Fruit fly (Drosophila melanogaster) whole organism, embryonic: ENCODE results near the gene obst-B.

Experiments
- Ada2b ChIP-seq: fragments of 200-800 bp; sonication (Bioruptor generic); IDR thresholded peaks from 2 replicates; pipeline ENCODE4 v1.3.6; 2022; ENCODE audit warnings: missing biosample characterization, missing genetic modification characterization
- Antp ChIP-seq: fragments of 200-800 bp; sonication (Bioruptor generic); optimal IDR thresholded peaks from 3 replicates; lab custom pipeline; 2016; ENCODE audit warnings: missing biosample characterization, missing genetic modification characterization
- CG1024 ChIP-seq: fragments of 200-800 bp; sonication (Bioruptor generic); IDR thresholded peaks from 2 replicates; pipeline ENCODE4 v1.3.6; 2022; ENCODE audit warnings: missing biosample characterization, missing genetic modification characterization
- CG15514 ChIP-seq: fragments of 200-800 bp; sonication (Bioruptor generic); optimal IDR thresholded peaks from 3 replicates; lab custom pipeline; 2017; ENCODE audit warnings: missing biosample characterization, missing genetic modification characterization, mild to moderate bottlenecking, moderate library complexity, missing genetic modification reagents
- CG17612 ChIP-seq: fragments of 200-800 bp; sonication (Bioruptor generic); IDR thresholded peaks from 2 replicates; pipeline ENCODE4 v1.3.6; 2022; ENCODE audit warnings: missing biosample characterization, missing genetic modification characterization
- CG31224 ChIP-seq: fragments of 200-800 bp; sonication (Bioruptor generic); IDR thresholded peaks from 2 replicates; pipeline ENCODE4 v1.3.6; 2022; ENCODE audit warnings: missing biosample characterization, missing genetic modification characterization
- CG31365 ChIP-seq: fragments of 200-800 bp; sonication (Bioruptor generic); optimal IDR thresholded peaks from 2 replicates; lab custom pipeline; 2018; ENCODE audit warnings: missing biosample characterization, mild to moderate bottlenecking, missing genetic modification characterization
- CG32772 ChIP-seq: fragments of 200-800 bp; sonication (Bioruptor generic); IDR thresholded peaks from 2 replicates; pipeline ENCODE4 v1.3.6; 2022; ENCODE audit warnings: missing biosample characterization, missing genetic modification characterization
- CG3407 ChIP-seq: fragments of 200-800 bp; sonication (Bioruptor generic); optimal IDR thresholded peaks from 2 replicates; lab custom pipeline; 2018; ENCODE audit warnings: missing biosample characterization, mild to moderate bottlenecking, missing genetic modification characterization
- CG43689 ChIP-seq: fragments of 200-800 bp; sonication (Bioruptor generic); IDR thresholded peaks from 2 replicates; pipeline ENCODE4 v1.3.6; 2022; ENCODE audit warnings: missing biosample characterization, missing genetic modification characterization
- CG4617 ChIP-seq: fragments of 200-800 bp; sonication (Bioruptor generic); optimal IDR thresholded peaks from 3 replicates; lab custom pipeline; 2016; ENCODE audit warnings: missing biosample characterization, missing genetic modification characterization, borderline replicate concordance
- CG4707 ChIP-seq: fragments of 200-800 bp; sonication (Bioruptor generic); optimal IDR thresholded peaks from 2 replicates; lab custom pipeline; 2018; ENCODE audit warnings: missing biosample characterization, mild to moderate bottlenecking, missing genetic modification characterization, moderate library complexity
- CG6683 ChIP-seq: fragments of 200-800 bp; sonication (Bioruptor generic); optimal IDR thresholded peaks from 2 replicates; lab custom pipeline; 2017; ENCODE audit warnings: missing biosample characterization, mild to moderate bottlenecking, missing genetic modification characterization, missing genetic modification reagents
- CG6689 ChIP-seq: fragments of 200-800 bp; sonication (Bioruptor generic); IDR thresholded peaks from 2 replicates; pipeline ENCODE4 v1.3.6; 2022; ENCODE audit warnings: missing biosample characterization, missing genetic modification characterization
- CG6791 ChIP-seq: fragments of 200-800 bp; sonication (Bioruptor generic); IDR thresholded peaks from 3 replicates; pipeline ENCODE4 v1.3.6; 2022; ENCODE audit warnings: missing biosample characterization, missing genetic modification characterization; ENCODE audit not compliant: partially characterized antibody
- CG6813 ChIP-seq: fragments of 200-800 bp; sonication (Bioruptor generic); optimal IDR thresholded peaks from 2 replicates; lab custom pipeline; 2017; ENCODE audit warnings: missing biosample characterization, missing genetic modification characterization, mild to moderate bottlenecking, moderate library complexity, missing genetic modification reagents
- CG8290 ChIP-seq, 3 experiments: fragments of 200-800 bp; sonication (Bioruptor generic); optimal IDR thresholded peaks; 2 replicates each; lab custom pipeline; 2016 to 2019; ENCODE audit warnings: missing biosample characterization in 3 of 3, missing genetic modification characterization in 3 of 3, mild to moderate bottlenecking in 2 of 3, moderate library complexity in 1 of 3
- CrebB ChIP-seq: fragments of 200-800 bp; sonication (Bioruptor generic); optimal IDR thresholded peaks from 3 replicates; lab custom pipeline; 2018; ENCODE audit warnings: missing biosample characterization, mild to moderate bottlenecking, missing genetic modification characterization
- Deaf1 ChIP-seq: fragments of 200-800 bp; optimal IDR thresholded peaks from 3 replicates; lab custom pipeline; 2019; ENCODE audit warnings: missing biosample characterization, mild to moderate bottlenecking, missing genetic modification characterization, moderate library complexity
- Dip2 ChIP-seq: fragments of 200-800 bp; sonication (Bioruptor generic); IDR thresholded peaks from 2 replicates; pipeline ENCODE4 v1.3.6; 2022; ENCODE audit warnings: missing biosample characterization, missing genetic modification characterization
- Drgx ChIP-seq: fragments of 200-800 bp; sonication (Bioruptor generic); IDR thresholded peaks from 2 replicates; pipeline ENCODE4 v1.3.6; 2022; ENCODE audit warnings: missing biosample characterization, missing genetic modification characterization
- Elba2 ChIP-seq: fragments of 200-800 bp; sonication (Bioruptor generic); optimal IDR thresholded peaks from 3 replicates; lab custom pipeline; 2016; ENCODE audit warnings: missing biosample characterization, missing genetic modification characterization
- Ets97D ChIP-seq: fragments of 200-800 bp; sonication (Bioruptor generic); optimal IDR thresholded peaks from 3 replicates; lab custom pipeline; 2016; ENCODE audit warnings: missing biosample characterization, missing genetic modification characterization
- Fer1 ChIP-seq: fragments of 200-800 bp; sonication (Bioruptor generic); optimal IDR thresholded peaks from 2 replicates; lab custom pipeline; 2017; ENCODE audit warnings: missing biosample characterization, mild to moderate bottlenecking, missing genetic modification characterization
- GATAe ChIP-seq: fragments of 200-800 bp; sonication (Bioruptor generic); conservative IDR thresholded peaks from 2 replicates; pipeline ENCODE4 v1.3.6; 2022; ENCODE audit warnings: missing biosample characterization, missing genetic modification characterization
- H15 ChIP-seq: fragments of 200-800 bp; sonication (Bioruptor generic); IDR thresholded peaks from 3 replicates; pipeline ENCODE4 v1.3.6; 2022; ENCODE audit warnings: missing biosample characterization, missing genetic modification characterization
- HLH3B ChIP-seq: fragments of 200-800 bp; sonication (Bioruptor generic); IDR thresholded peaks from 2 replicates; pipeline ENCODE4 v1.3.6; 2022; ENCODE audit warnings: missing biosample characterization, missing genetic modification characterization
- Hand ChIP-seq: fragments of 200-800 bp; sonication (Bioruptor generic); optimal IDR thresholded peaks from 2 replicates; lab custom pipeline; 2017; ENCODE audit warnings: mild to moderate bottlenecking, missing biosample characterization, missing genetic modification reagents, missing genetic modification characterization
- Med ChIP-seq: fragments of 200-800 bp; sonication (Bioruptor generic); peaks from one replicate; lab custom pipeline; 2016; ENCODE audit warnings: missing biosample characterization, missing genetic modification characterization, mild to moderate bottlenecking, inconsistent platforms, moderate library complexity
- Optix ChIP-seq: fragments of 200-800 bp; sonication (Bioruptor generic); IDR thresholded peaks from 3 replicates; pipeline ENCODE4 v1.3.6; 2022; ENCODE audit warnings: missing biosample characterization, missing genetic modification characterization
- Vsx1 ChIP-seq: fragments of 200-800 bp; sonication (Bioruptor generic); optimal IDR thresholded peaks from 2 replicates; lab custom pipeline; 2017; ENCODE audit warnings: missing biosample characterization, mild to moderate bottlenecking, missing genetic modification characterization, missing genetic modification reagents
- br ChIP-seq: fragments of >200 bp; optimal IDR thresholded peaks from 2 replicates; lab custom pipeline; 2017
- cas ChIP-seq: fragments of 200-800 bp; sonication (Bioruptor generic); IDR thresholded peaks from 2 replicates; pipeline ENCODE4 v1.3.6; 2022; ENCODE audit warnings: missing biosample characterization, missing genetic modification characterization
- disco-r ChIP-seq: fragments of 200-800 bp; sonication (Bioruptor generic); optimal IDR thresholded peaks from 2 replicates; lab custom pipeline; 2016; ENCODE audit warnings: missing biosample characterization, missing genetic modification characterization
- dm ChIP-seq: fragments of 200-800 bp; sonication (Bioruptor generic); optimal IDR thresholded peaks from 3 replicates; lab custom pipeline; 2016; ENCODE audit warnings: missing biosample characterization, missing genetic modification characterization
- emc ChIP-seq: fragments of 200-800 bp; sonication (Bioruptor generic); optimal IDR thresholded peaks from 2 replicates; lab custom pipeline; 2016; ENCODE audit warnings: missing biosample characterization, missing genetic modification characterization
- ftz-f1 ChIP-seq: fragments of 200-800 bp; sonication (Bioruptor generic); optimal IDR thresholded peaks from 2 replicates; lab custom pipeline; 2016; ENCODE audit warnings: missing biosample characterization, missing genetic modification characterization
- gem ChIP-seq: fragments of 200-800 bp; sonication (Bioruptor generic); optimal IDR thresholded peaks from 2 replicates; lab custom pipeline; 2019; ENCODE audit warnings: missing biosample characterization, mild to moderate bottlenecking, missing genetic modification characterization, moderate library complexity
- her ChIP-seq: fragments of 200-800 bp; sonication (Bioruptor generic); optimal IDR thresholded peaks from 2 replicates; lab custom pipeline; 2016; ENCODE audit warnings: missing biosample characterization, missing genetic modification characterization
- inv ChIP-seq: fragments of 200-800 bp; sonication (Bioruptor generic); IDR thresholded peaks from 2 replicates; pipeline ENCODE4 v1.3.6; 2022; ENCODE audit warnings: missing biosample characterization, missing genetic modification characterization; ENCODE audit not compliant: partially characterized antibody
- lov ChIP-seq, 2 experiments: fragments of 200-800 bp in 1 of 2; fragments of >200 bp in 1 of 2; sonication (Bioruptor generic) in 1 of 2; IDR thresholded peaks in 1 of 2; optimal IDR thresholded peaks in 1 of 2; 2 replicates in 1 of 2; 3 replicates in 1 of 2; pipeline versions ENCODE4 v1.3.6 to Lab custom; 2017 to 2022; ENCODE audit warnings: missing biosample characterization in 1 of 2, missing genetic modification characterization in 1 of 2
- nau ChIP-seq: fragments of 200-800 bp; sonication (Bioruptor generic); optimal IDR thresholded peaks from 3 replicates; lab custom pipeline; 2017; ENCODE audit warnings: missing biosample characterization, mild to moderate bottlenecking, missing genetic modification characterization, missing genetic modification reagents
- org-1 ChIP-seq: fragments of 200-800 bp; sonication (Bioruptor generic); optimal IDR thresholded peaks from 2 replicates; lab custom pipeline; 2017; ENCODE audit warnings: missing biosample characterization, missing genetic modification characterization
- p53 ChIP-seq: fragments of 200-800 bp; sonication (Bioruptor generic); optimal IDR thresholded peaks from 2 replicates; lab custom pipeline; 2016; ENCODE audit warnings: missing biosample characterization, missing genetic modification characterization
- pho ChIP-seq: fragments of 200-800 bp; sonication (Bioruptor generic); optimal IDR thresholded peaks from 2 replicates; lab custom pipeline; 2016; ENCODE audit warnings: missing biosample characterization, missing genetic modification characterization
- ranshi ChIP-seq: fragments of 200-800 bp; sonication (Bioruptor generic); IDR thresholded peaks from 2 replicates; pipeline ENCODE4 v1.3.6; 2022; ENCODE audit warnings: missing biosample characterization, missing genetic modification characterization
- sens-2 ChIP-seq: fragments of 200-800 bp; sonication (Bioruptor generic); IDR thresholded peaks from 2 replicates; pipeline ENCODE4 v1.3.6; 2022; ENCODE audit warnings: missing biosample characterization, missing genetic modification characterization
- shn ChIP-seq: fragments of 200-800 bp; sonication (Bioruptor generic); optimal IDR thresholded peaks from 3 replicates; lab custom pipeline; 2016; ENCODE audit warnings: missing biosample characterization, missing genetic modification characterization
- sima ChIP-seq: fragments of 200-800 bp; sonication (Bioruptor generic); optimal IDR thresholded peaks from 2 replicates; lab custom pipeline; 2016; ENCODE audit warnings: missing biosample characterization, missing genetic modification characterization
- wdn ChIP-seq: fragments of 200-800 bp; sonication (Bioruptor generic); IDR thresholded peaks from 2 replicates; pipeline ENCODE4 v1.3.6; 2022; ENCODE audit warnings: missing biosample characterization, missing genetic modification characterization
- wek ChIP-seq: fragments of 200-800 bp; sonication (Bioruptor generic); optimal IDR thresholded peaks from 3 replicates; lab custom pipeline; 2018; ENCODE audit warnings: missing biosample characterization, mild to moderate bottlenecking, missing genetic modification characterization, moderate library complexity
- yki ChIP-seq: fragments of >200 bp; optimal IDR thresholded peaks from 3 replicates; lab custom pipeline; 2018

Gene obst-B

DNA sequence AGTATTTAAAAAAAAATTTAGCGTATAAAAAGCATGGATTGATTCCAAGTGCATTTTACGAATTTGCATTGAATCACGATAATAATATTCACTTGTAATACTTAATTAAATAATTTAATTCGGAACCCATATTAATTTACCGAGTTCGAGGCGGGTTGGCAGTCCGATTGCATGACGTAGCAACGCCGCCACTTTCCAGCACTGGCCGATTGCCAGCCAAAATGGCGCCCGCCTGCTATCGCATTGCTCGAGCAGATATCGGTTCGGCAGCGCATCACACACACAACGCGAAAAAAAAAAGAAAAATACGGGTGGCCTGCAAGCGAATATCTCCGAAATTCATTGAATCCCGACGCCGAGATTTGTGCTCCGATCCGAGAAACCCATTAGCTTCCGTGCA is 28.9 kb upstream of the obst-B start, which contains the start of gene Ndf (continued):
- TF ChIP-seq Elba2 (no peak), ftz-f1 (GFP tag; lab: Kevin White, UChicago) (peak; percentile 41), inv (GFP tag; lab: Robert Waterston, UW) (peak; percentile 73), org-1 (GFP tag; lab: Kevin White, UChicago) (no peak), Ada2b (GFP tag; lab: Robert Waterston, UW) (peak; percentile 42; the same call in 1 of the 2 replicates), Vsx1 (GFP tag; lab: Kevin White, UChicago) (no peak), gem (tag; lab: Kevin White, UChicago) (peak; percentile 65), CG6813 (GFP tag; lab: Kevin White, UChicago) (peak; percentile 24), GATAe (GFP tag; lab: Robert Waterston, UW) (peak; percentile 28; the same call in 1 of the 2 replicates), yki (lab: Kevin White, UChicago) (no peak), CG6683 (GFP tag; lab: Kevin White, UChicago) (peak; percentile 9), CG3407 (peak; percentile 43), emc (GFP tag; lab: Kevin White, UChicago) (no peak), pho (GFP tag; lab: Kevin White, UChicago) (peak; percentile 61), CG31365 (tag; lab: Kevin White, UChicago) (no peak), CG31224 (GFP tag; lab: Robert Waterston, UW) (peak; percentile 56), CG15514 (GFP tag; lab: Kevin White, UChicago) (peak; percentile 91), her (GFP tag; lab: Kevin White, UChicago) (peak; percentile 16), CG6689 (peak; percentile 63), Drgx (GFP tag; lab: Robert Waterston, UW) (peak; percentile 58; the same call in 1 of the 2 replicates), Optix (GFP tag; lab: Robert Waterston, UW) (0 out of 3 replicates have a peak, but pooled peaks have one; percentile 12), CG8290 (GFP tag; optimal IDR thresholded peaks at IDR 0.05; lab: Kevin White, UChicago) (peak; percentile 43), CG8290 (tag; optimal IDR thresholded peaks at IDR 0.05; lab: Kevin White, UChicago) (peak; percentile 54 to 88), Antp (GFP tag; lab: Kevin White, UChicago) (peak; percentile 61), nau (no peak), wdn (peak; percentile 73), HLH3B (GFP tag; lab: Robert Waterston, UW) (peak; percentile 61; the same call in 1 of the 2 replicates), CG43689 (GFP tag; lab: Robert Waterston, UW) (no peak), Hand (GFP tag; lab: Kevin White, UChicago) (no peak)

DNA sequence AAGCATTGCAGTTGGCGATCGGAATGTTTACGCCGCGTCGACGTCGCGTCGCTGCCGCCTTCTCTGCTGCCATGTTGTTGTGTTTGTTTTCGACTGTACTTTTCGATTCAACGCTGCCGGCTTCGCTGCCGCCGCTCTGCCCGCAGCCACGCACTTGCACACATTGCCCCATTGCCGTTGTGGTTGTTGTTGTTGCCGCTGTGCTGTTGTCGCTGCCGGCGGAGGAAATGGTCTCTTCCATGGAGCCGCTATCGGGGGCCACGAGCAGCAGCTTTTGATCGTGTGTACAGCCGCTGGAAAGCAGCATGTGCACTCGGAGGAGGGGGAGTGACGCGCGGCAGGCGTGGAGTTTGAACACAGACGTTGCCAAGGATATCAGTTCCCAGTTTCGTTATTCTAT is 27.9 kb upstream of the obst-B start:
- peak; percentile 54 for TF ChIP-seq Ets97D (GFP tag; lab: Kevin White, UChicago)
- peak; percentile 84 for TF ChIP-seq Med
- no peak for TF ChIP-seq cas (GFP tag; lab: Robert Waterston, UW)
- no peak for TF ChIP-seq H15 (GFP tag; lab: Robert Waterston, UW)
- TF ChIP-seq CG17612 (GFP tag; lab: Robert Waterston, UW), result no peak
- TF ChIP-seq disco-r (GFP tag; lab: Kevin White, UChicago), result no peak
- peak; percentile 35; the same call in 1 of the 3 replicates for TF ChIP-seq CG6791 (GFP tag; lab: Robert Waterston, UW)
- TF ChIP-seq CG4707 (GFP tag; lab: Kevin White, UChicago), result no peak
- TF ChIP-seq Fer1 (GFP tag; lab: Kevin White, UChicago), result no peak
- no peak for TF ChIP-seq p53 (GFP tag; lab: Kevin White, UChicago)
- TF ChIP-seq CG32772 (GFP tag; lab: Robert Waterston, UW), result no peak
- no peak for TF ChIP-seq ranshi (GFP tag; lab: Robert Waterston, UW)
- no peak for TF ChIP-seq CG4617
- no peak for TF ChIP-seq CG1024 (GFP tag; lab: Robert Waterston, UW)
- no peak for TF ChIP-seq sens-2 (GFP tag; lab: Robert Waterston, UW)
- TF ChIP-seq dm, result peak; percentile 47
- TF ChIP-seq br, result no peak
- TF ChIP-seq wek, result peak; percentile 15
- TF ChIP-seq Deaf1, result peak; percentile 38
- no peak for TF ChIP-seq shn (GFP tag; lab: Kevin White, UChicago)
- no peak for TF ChIP-seq CrebB
- no peak for TF ChIP-seq lov (optimal IDR thresholded peaks at IDR 0.05; lab: Kevin White, UChicago)
- no peak for TF ChIP-seq lov (GFP tag; IDR thresholded peaks at IDR 0.05; lab: Robert Waterston, UW)
- TF ChIP-seq Dip2 (GFP tag; lab: Robert Waterston, UW), result no peak
- TF ChIP-seq sima, result no peak
